Worm (Caenorhabditis elegans): ENCODE data around the gene R11F4.1.

DNA sequence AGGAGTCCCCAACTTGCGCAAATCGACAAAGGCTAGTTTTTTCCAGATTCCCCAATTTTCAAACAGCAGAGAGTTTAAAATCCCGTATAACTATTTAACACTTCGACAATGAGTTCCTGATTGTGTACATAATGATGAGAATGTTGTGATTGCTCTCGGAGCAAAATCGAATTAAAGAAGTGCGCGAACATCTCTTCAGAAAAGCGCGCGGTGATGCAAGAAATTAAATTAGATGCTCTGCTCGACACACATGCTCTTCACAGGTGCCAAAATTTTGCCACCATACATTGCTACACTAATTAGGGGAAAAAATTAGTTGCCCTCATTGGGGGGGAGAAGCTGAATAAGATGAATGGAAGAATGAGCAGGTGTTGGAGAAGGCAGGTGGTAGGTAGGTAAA, 37.7 kb downstream of the R11F4.1 start:
- no peak for TF ChIP-seq cog-1 (tag; optimal IDR thresholded peaks at IDR 0.05)
- no peak for TF ChIP-seq klf-2 (GFP tag; conservative IDR thresholded peaks at IDR 0.05)
- TF ChIP-seq T22C8.4 (GFP tag; IDR thresholded peaks at IDR 0.05) = no peak
- no peak for TF ChIP-seq ztf-29 (GFP tag; IDR thresholded peaks at IDR 0.05)
- TF ChIP-seq flt-1 (GFP tag; IDR thresholded peaks at IDR 0.05) = no peak
- no peak for TF ChIP-seq med-1 (GFP tag; optimal IDR thresholded peaks at IDR 0.05; ENCODE audit: insufficient read depth)
- TF ChIP-seq ztf-23 (GFP tag; IDR thresholded peaks at IDR 0.05) = no peak
